Fruit fly (Drosophila melanogaster) whole organism, prepupa: ENCODE data around the gene Ppt2.

Experiments
- CG10631 ChIP-seq: fragments of 200-800 bp; sonication (Bioruptor generic); optimal IDR thresholded peaks from 2 replicates; lab custom pipeline; 2016; ENCODE audit warnings: missing biosample characterization, missing genetic modification characterization
- CG10669 ChIP-seq: fragments of 200-800 bp; sonication (Bioruptor generic); optimal IDR thresholded peaks from 3 replicates; lab custom pipeline; 2018; ENCODE audit warnings: missing biosample characterization, mild to moderate bottlenecking, missing genetic modification characterization, moderate library complexity
- CG11294 ChIP-seq: fragments of 200-800 bp; sonication (Bioruptor generic); IDR thresholded peaks from 2 replicates; pipeline ENCODE4 v1.3.6; 2022; ENCODE audit warnings: missing biosample characterization, missing genetic modification characterization
- CG11762 ChIP-seq: fragments of 200-800 bp; sonication (Bioruptor generic); optimal IDR thresholded peaks from 3 replicates; lab custom pipeline; 2016; ENCODE audit warnings: missing biosample characterization, missing genetic modification characterization; ENCODE audit not compliant: insufficient read depth
- CG11902 ChIP-seq: fragments of 200-800 bp; sonication (Bioruptor generic); optimal IDR thresholded peaks from 3 replicates; lab custom pipeline; 2016; ENCODE audit warnings: missing biosample characterization, missing genetic modification characterization
- CG15336 ChIP-seq: fragments of 200-800 bp; sonication (Bioruptor generic); IDR thresholded peaks from 2 replicates; pipeline ENCODE4 v1.3.6; 2022; ENCODE audit warnings: missing biosample characterization, missing genetic modification characterization
- CG1621 ChIP-seq: fragments of 200-800 bp; sonication (Bioruptor generic); optimal IDR thresholded peaks from 3 replicates; lab custom pipeline; 2018; ENCODE audit warnings: missing biosample characterization, mild to moderate bottlenecking, missing genetic modification characterization
- CG16779 ChIP-seq: fragments of 200-800 bp; sonication (Bioruptor generic); optimal IDR thresholded peaks from 3 replicates; lab custom pipeline; 2017; ENCODE audit warnings: missing biosample characterization, mild to moderate bottlenecking, missing genetic modification characterization
- CG3032 ChIP-seq: fragments of 200-800 bp; optimal IDR thresholded peaks from 2 replicates; lab custom pipeline; 2019; ENCODE audit warnings: missing biosample characterization, mild to moderate bottlenecking, missing genetic modification characterization, moderate library complexity
- CG31627 ChIP-seq: fragments of 200-800 bp; sonication (Bioruptor generic); optimal IDR thresholded peaks from 3 replicates; lab custom pipeline; 2016; ENCODE audit warnings: missing biosample characterization, missing genetic modification characterization
- CG32006 ChIP-seq: fragments of 200-800 bp; sonication (Bioruptor generic); optimal IDR thresholded peaks from 3 replicates; lab custom pipeline; 2017; ENCODE audit warnings: missing biosample characterization, mild to moderate bottlenecking, missing genetic modification characterization
- CG34406 ChIP-seq: fragments of 200-800 bp; sonication (Bioruptor generic); optimal IDR thresholded peaks from 3 replicates; lab custom pipeline; 2016; ENCODE audit warnings: missing biosample characterization, missing genetic modification characterization
- CG3919 ChIP-seq: fragments of 200-800 bp; sonication (Bioruptor generic); optimal IDR thresholded peaks from 3 replicates; lab custom pipeline; 2016; ENCODE audit warnings: missing biosample characterization, missing genetic modification characterization
- CG6163 ChIP-seq: fragments of 200-800 bp; sonication (Bioruptor generic); IDR thresholded peaks from 3 replicates; pipeline ENCODE4 v1.3.6; 2022; ENCODE audit warnings: missing biosample characterization, missing genetic modification characterization
- CG6276 ChIP-seq: fragments of 200-800 bp; sonication (Bioruptor generic); optimal IDR thresholded peaks from 2 replicates; lab custom pipeline; 2017; ENCODE audit warnings: missing biosample characterization, mild to moderate bottlenecking, missing genetic modification characterization
- CG6808 ChIP-seq: fragments of 200-800 bp; sonication (Bioruptor generic); optimal IDR thresholded peaks from 3 replicates; lab custom pipeline; 2017; ENCODE audit warnings: missing biosample characterization, missing genetic modification characterization, mild to moderate bottlenecking, moderate library complexity, missing genetic modification reagents
- CG6854 ChIP-seq: fragments of 200-800 bp; sonication (Bioruptor generic); optimal IDR thresholded peaks from 2 replicates; lab custom pipeline; 2017; ENCODE audit warnings: missing biosample characterization, mild to moderate bottlenecking, missing genetic modification characterization
- CG7368 ChIP-seq: fragments of 200-800 bp; sonication (Bioruptor generic); optimal IDR thresholded peaks from 3 replicates; lab custom pipeline; 2016; ENCODE audit warnings: missing biosample characterization, missing genetic modification characterization
- CG8119 ChIP-seq: fragments of 200-800 bp; sonication (Bioruptor generic); IDR thresholded peaks from 3 replicates; pipeline ENCODE4 v1.3.6; 2022; ENCODE audit warnings: missing biosample characterization, missing genetic modification characterization
- CG8632 ChIP-seq: fragments of 200-800 bp; sonication (Bioruptor generic); optimal IDR thresholded peaks from 3 replicates; lab custom pipeline; 2016; ENCODE audit warnings: missing biosample characterization, missing genetic modification characterization
- CG9139 ChIP-seq: fragments of 200-800 bp; sonication (Bioruptor generic); optimal IDR thresholded peaks from 3 replicates; lab custom pipeline; 2017; ENCODE audit warnings: missing biosample characterization, mild to moderate bottlenecking, missing genetic modification characterization
- Eip75B ChIP-seq: fragments of 200-800 bp; sonication (Bioruptor generic); optimal IDR thresholded peaks from 3 replicates; lab custom pipeline; 2016; ENCODE audit warnings: missing biosample characterization, missing genetic modification characterization
- Eip78C ChIP-seq: fragments of 200-800 bp; sonication (Bioruptor generic); peaks from one replicate; lab custom pipeline; 2016; ENCODE audit warnings: missing biosample characterization, missing genetic modification characterization
- Eip93F ChIP-seq: fragments of 200-800 bp; sonication (Bioruptor generic); optimal IDR thresholded peaks from 2 replicates; lab custom pipeline; 2016; ENCODE audit warnings: missing biosample characterization, mild to moderate bottlenecking, missing genetic modification characterization
- Ets96B ChIP-seq: fragments of 200-800 bp; optimal IDR thresholded peaks from 2 replicates; lab custom pipeline; 2019; ENCODE audit warnings: missing biosample characterization, mild to moderate bottlenecking, missing genetic modification characterization, moderate library complexity
- Gug ChIP-seq: fragments of 200-800 bp; sonication (Bioruptor generic); IDR thresholded peaks from 2 replicates; pipeline ENCODE4 v1.3.6; 2022; ENCODE audit warnings: missing biosample characterization, missing genetic modification characterization
- Hr38 ChIP-seq: sonication (Bioruptor generic); optimal IDR thresholded peaks from 2 replicates; lab custom pipeline; 2016; ENCODE audit warnings: missing biosample characterization, missing genetic modification characterization
- Hr39 ChIP-seq: fragments of 200-800 bp; sonication (Bioruptor generic); optimal IDR thresholded peaks from 2 replicates; lab custom pipeline; 2016; ENCODE audit warnings: missing biosample characterization, missing genetic modification characterization
- Lpt ChIP-seq: fragments of 200-800 bp; sonication (Bioruptor generic); optimal IDR thresholded peaks from 3 replicates; lab custom pipeline; 2016; ENCODE audit warnings: missing biosample characterization, missing genetic modification characterization
- Met ChIP-seq: fragments of 200-800 bp; sonication (Bioruptor generic); optimal IDR thresholded peaks from 3 replicates; lab custom pipeline; 2016; ENCODE audit warnings: missing biosample characterization, missing genetic modification characterization
- OdsH ChIP-seq: fragments of 200-800 bp; sonication (Bioruptor generic); optimal IDR thresholded peaks from 3 replicates; lab custom pipeline; 2016; ENCODE audit warnings: missing biosample characterization, missing genetic modification characterization
- Smox ChIP-seq: fragments of 200-800 bp; sonication (Bioruptor generic); optimal IDR thresholded peaks from 3 replicates; lab custom pipeline; 2016; ENCODE audit warnings: missing biosample characterization, missing genetic modification characterization
- Sox102F ChIP-seq: fragments of 200-800 bp; sonication (Bioruptor generic); optimal IDR thresholded peaks from 2 replicates; lab custom pipeline; 2016; ENCODE audit warnings: missing biosample characterization, mild to moderate bottlenecking, missing genetic modification characterization
- Sox14 ChIP-seq: fragments of 200-800 bp; sonication (Bioruptor generic); optimal IDR thresholded peaks from 3 replicates; lab custom pipeline; 2016; ENCODE audit warnings: missing biosample characterization, missing genetic modification characterization
- Sox15 ChIP-seq: fragments of 200-800 bp; sonication (Bioruptor generic); optimal IDR thresholded peaks from 3 replicates; lab custom pipeline; 2016; ENCODE audit warnings: missing biosample characterization, missing genetic modification characterization
- achi ChIP-seq: fragments of 200-800 bp; sonication (Bioruptor generic); optimal IDR thresholded peaks from 3 replicates; lab custom pipeline; 2016; ENCODE audit warnings: missing biosample characterization, missing genetic modification characterization
- acj6 ChIP-seq: fragments of 200-800 bp; sonication (Bioruptor generic); optimal IDR thresholded peaks from 3 replicates; lab custom pipeline; 2016; ENCODE audit warnings: missing biosample characterization, missing genetic modification characterization
- dac ChIP-seq: fragments of 200-800 bp; sonication (Bioruptor generic); optimal IDR thresholded peaks from 2 replicates; lab custom pipeline; 2017; ENCODE audit warnings: missing biosample characterization, mild to moderate bottlenecking, missing genetic modification characterization
- dsx ChIP-seq: fragments of 200-800 bp; optimal IDR thresholded peaks from 3 replicates; lab custom pipeline; 2019; ENCODE audit warnings: missing biosample characterization, mild to moderate bottlenecking, missing genetic modification characterization, moderate library complexity; ENCODE audit not compliant: poor library complexity, severe bottlenecking
- eg ChIP-seq: fragments of 200-800 bp; sonication (Bioruptor generic); IDR thresholded peaks from 3 replicates; pipeline ENCODE4 v1.3.6; 2022; ENCODE audit warnings: missing biosample characterization, missing genetic modification characterization
- esn ChIP-seq: fragments of 200-800 bp; sonication (Bioruptor generic); optimal IDR thresholded peaks from 2 replicates; lab custom pipeline; 2016; ENCODE audit warnings: missing biosample characterization, mild to moderate bottlenecking, missing genetic modification characterization, moderate library complexity
- fd59A ChIP-seq: fragments of 200-800 bp; sonication (Bioruptor generic); optimal IDR thresholded peaks from 2 replicates; lab custom pipeline; 2017; ENCODE audit warnings: missing biosample characterization, mild to moderate bottlenecking, missing genetic modification characterization, missing genetic modification reagents
- fd85E ChIP-seq: fragments of 200-800 bp; sonication (Bioruptor generic); optimal IDR thresholded peaks from 3 replicates; lab custom pipeline; 2016; ENCODE audit warnings: missing biosample characterization, missing genetic modification characterization
- fkh ChIP-seq: fragments of 200-800 bp; sonication (Bioruptor generic); optimal IDR thresholded peaks from 3 replicates; lab custom pipeline; 2017; ENCODE audit warnings: missing biosample characterization, mild to moderate bottlenecking, missing genetic modification characterization, moderate library complexity
- lz ChIP-seq: fragments of 200-800 bp; sonication (Bioruptor generic); optimal IDR thresholded peaks from 3 replicates; lab custom pipeline; 2016; ENCODE audit warnings: missing biosample characterization, missing genetic modification characterization
- net ChIP-seq: fragments of 200-800 bp; sonication (Bioruptor generic); optimal IDR thresholded peaks from 3 replicates; lab custom pipeline; 2016; ENCODE audit warnings: missing biosample characterization, missing genetic modification characterization
- pdm3 ChIP-seq: fragments of 200-800 bp; sonication (Bioruptor generic); optimal IDR thresholded peaks from 3 replicates; lab custom pipeline; 2016; ENCODE audit warnings: missing biosample characterization, missing genetic modification characterization
- salr ChIP-seq, 2 experiments: fragments of 200-800 bp; sonication (Bioruptor generic); optimal IDR thresholded peaks; 3 replicates each; lab custom pipeline; 2016 to 2018; ENCODE audit warnings: missing biosample characterization in 2 of 2, missing genetic modification characterization in 2 of 2, mild to moderate bottlenecking in 1 of 2
- spab ChIP-seq: fragments of 200-800 bp; sonication (Bioruptor generic); optimal IDR thresholded peaks from 2 replicates; lab custom pipeline; 2017; ENCODE audit warnings: missing biosample characterization, mild to moderate bottlenecking, missing genetic modification characterization, missing genetic modification reagents
- ss ChIP-seq, 2 experiments: fragments of 200-800 bp; sonication (Bioruptor generic); optimal IDR thresholded peaks; 2 replicates in 1 of 2; 3 replicates in 1 of 2; lab custom pipeline; 2017 to 2018; ENCODE audit warnings: mild to moderate bottlenecking in 2 of 2, missing biosample characterization in 2 of 2, missing genetic modification characterization in 2 of 2, moderate library complexity in 1 of 2
- topi ChIP-seq: fragments of 200-800 bp; sonication (Bioruptor generic); optimal IDR thresholded peaks from 3 replicates; lab custom pipeline; 2016; ENCODE audit warnings: missing biosample characterization, missing genetic modification characterization
- vri ChIP-seq: fragments of 200-800 bp; sonication (Bioruptor generic); optimal IDR thresholded peaks from 3 replicates; lab custom pipeline; 2016; ENCODE audit warnings: missing biosample characterization, mild to moderate bottlenecking, missing genetic modification characterization

Gene Ppt2

dm6 chr2L:11328357-11328756 is 48.3 kb downstream of the Ppt2 start:
- no peak for TF ChIP-seq fd59A (GFP tag; lab: Kevin White, UChicago)
- no peak for TF ChIP-seq CG6808 (GFP tag; lab: Kevin White, UChicago)
- TF ChIP-seq Sox102F (GFP tag; lab: Kevin White, UChicago) = peak; percentile 72
- no peak for TF ChIP-seq CG6276 (GFP tag; lab: Kevin White, UChicago)
- TF ChIP-seq Sox15 (GFP tag; lab: Kevin White, UChicago) = no peak
- peak; percentile 29 for TF ChIP-seq Eip75B
- TF ChIP-seq CG10669 = no peak
- peak; percentile 51 for TF ChIP-seq vri (GFP tag; lab: Kevin White, UChicago)
- TF ChIP-seq fd85E (GFP tag; lab: Kevin White, UChicago) = no peak
- TF ChIP-seq CG1621 = peak; percentile 12
- peak; percentile 44 for TF ChIP-seq CG34406 (GFP tag; lab: Kevin White, UChicago)
- TF ChIP-seq CG15336 (GFP tag; lab: Robert Waterston, UW) = peak; percentile 46; the same call in 1 of the 2 replicates
- peak; percentile 66; the same call in 2 of the 3 replicates for TF ChIP-seq CG6163 (GFP tag; lab: Robert Waterston, UW)
- no peak for TF ChIP-seq CG16779 (tag; lab: Kevin White, UChicago)
- TF ChIP-seq CG11762 (GFP tag; lab: Kevin White, UChicago) = no peak
- TF ChIP-seq achi (GFP tag; lab: Kevin White, UChicago) = peak; percentile 53
- no peak for TF ChIP-seq net
- peak; percentile 61 for TF ChIP-seq topi (GFP tag; lab: Kevin White, UChicago)
- TF ChIP-seq esn = peak; percentile 65
- TF ChIP-seq Hr39 (GFP tag; lab: Kevin White, UChicago) = peak; percentile 72
- peak; percentile 46 for TF ChIP-seq CG10631 (GFP tag; lab: Kevin White, UChicago)
- no peak for TF ChIP-seq CG6854
- TF ChIP-seq CG7368 (GFP tag; lab: Kevin White, UChicago) = no peak
- no peak for TF ChIP-seq Eip93F (GFP tag; lab: Kevin White, UChicago)
- TF ChIP-seq CG8632 (GFP tag; lab: Kevin White, UChicago) = peak; percentile 19
- peak; percentile 59 for TF ChIP-seq Smox (GFP tag; lab: Kevin White, UChicago)
- peak; percentile 66 for TF ChIP-seq CG31627 (GFP tag; lab: Kevin White, UChicago)
- no peak for TF ChIP-seq dac (GFP tag; lab: Kevin White, UChicago)
- TF ChIP-seq pdm3 (GFP tag; lab: Kevin White, UChicago) = peak; percentile 36
- peak; percentile 21; the same call in 1 of the 2 replicates for TF ChIP-seq Gug (GFP tag; lab: Robert Waterston, UW)
- TF ChIP-seq Lpt (GFP tag; lab: Kevin White, UChicago) = peak; percentile 24
- TF ChIP-seq salr (GFP tag; optimal IDR thresholded peaks at IDR 0.05; lab: Kevin White, UChicago) = peak in 1 of 2 experiments; percentile 4
- peak; percentile 30 for TF ChIP-seq CG3919
- TF ChIP-seq Met (GFP tag; lab: Kevin White, UChicago) = peak; percentile 70
- peak; percentile 18 for TF ChIP-seq Ets96B
- TF ChIP-seq CG11902 = no peak
- TF ChIP-seq CG32006 (GFP tag; lab: Kevin White, UChicago) = peak; percentile 56
- TF ChIP-seq OdsH (GFP tag; lab: Kevin White, UChicago) = peak; percentile 58
- TF ChIP-seq fkh (GFP tag; lab: Kevin White, UChicago) = no peak
- no peak for TF ChIP-seq ss (GFP tag; optimal IDR thresholded peaks at IDR 0.05; lab: Kevin White, UChicago)
- TF ChIP-seq CG8119 (GFP tag; lab: Robert Waterston, UW) = peak; percentile 59; the same call in 2 of the 3 replicates
- TF ChIP-seq CG3032 (tag; lab: Kevin White, UChicago) = no peak
- no peak for TF ChIP-seq CG9139 (GFP tag; lab: Kevin White, UChicago)
- no peak for TF ChIP-seq spab (GFP tag; lab: Kevin White, UChicago)
- TF ChIP-seq Sox14 (GFP tag; lab: Kevin White, UChicago) = peak; percentile 45
- peak; percentile 77 for TF ChIP-seq Eip78C (GFP tag; lab: Kevin White, UChicago)
- no peak for TF ChIP-seq dsx (GFP tag; lab: Kevin White, UChicago)
- TF ChIP-seq Hr38 (GFP tag; lab: Kevin White, UChicago) = no peak
- TF ChIP-seq eg = peak; percentile 64; the same call in 2 of the 3 replicates
- no peak for TF ChIP-seq CG11294
- TF ChIP-seq acj6 (GFP tag; lab: Kevin White, UChicago) = peak; percentile 47
- peak; percentile 61 for TF ChIP-seq lz
